Fruit fly (Drosophila melanogaster) whole organism, embryonic: ENCODE measurements around the gene CG9150.

Experiments used
- CG2199 ChIP-seq: fragments of 200-800 bp; sonication (Bioruptor generic); IDR thresholded peaks from 3 replicates; pipeline ENCODE4 v1.3.6; 2022; ENCODE audit warnings: missing biosample characterization, missing genetic modification characterization
- CG7556 ChIP-seq: fragments of 200-800 bp; sonication (Bioruptor generic); optimal IDR thresholded peaks from 2 replicates; lab custom pipeline; 2017; ENCODE audit warnings: missing biosample characterization, mild to moderate bottlenecking, missing genetic modification characterization
- Dll ChIP-seq: fragments of 200-800 bp; sonication (Bioruptor generic); IDR thresholded peaks from 4 replicates; pipeline ENCODE4 v1.3.6; 2022; ENCODE audit warnings: missing biosample characterization, missing genetic modification characterization; ENCODE audit not compliant: partially characterized antibody
- Hr78 ChIP-seq, 2 experiments: fragments of 200-800 bp in 1 of 2; fragments of >200 bp in 1 of 2; sonication (Bioruptor generic) in 1 of 2; optimal IDR thresholded peaks; 2 replicates each; lab custom pipeline; 2017 to 2019; ENCODE audit warnings: missing biosample characterization in 2 of 2, missing genetic modification characterization in 2 of 2, mild to moderate bottlenecking in 1 of 2, moderate library complexity in 1 of 2
- Mad ChIP-seq: fragments of 200-800 bp; sonication (Bioruptor generic); optimal IDR thresholded peaks from 2 replicates; lab custom pipeline; 2016; ENCODE audit warnings: missing biosample characterization, missing genetic modification characterization
- Nf-YA ChIP-seq: fragments of 200-800 bp; sonication (Bioruptor generic); IDR thresholded peaks from 2 replicates; pipeline ENCODE4 v1.3.6; 2022; ENCODE audit warnings: missing biosample characterization, missing genetic modification characterization
- exex ChIP-seq: fragments of 200-800 bp; sonication (Bioruptor generic); optimal IDR thresholded peaks from 4 replicates; lab custom pipeline; 2018; ENCODE audit warnings: missing biosample characterization, mild to moderate bottlenecking, missing genetic modification characterization, moderate library complexity
- peb ChIP-seq: fragments of 200-800 bp; sonication (Bioruptor generic); IDR thresholded peaks from 2 replicates; pipeline ENCODE4 v1.3.6; 2022; ENCODE audit warnings: missing biosample characterization, missing genetic modification characterization

- TF ChIP-seq exex (tag; lab: Kevin White, UChicago) (no peak), Mad (GFP tag; lab: Kevin White, UChicago) (no peak), peb (GFP tag; lab: Robert Waterston, UW) (no peak), Nf-YA (GFP tag; lab: Robert Waterston, UW) (peak; percentile 59; the same call in 1 of the 2 replicates), Dll (GFP tag; lab: Robert Waterston, UW) (no peak), CG7556 (peak; percentile 34), Hr78 (GFP tag; optimal IDR thresholded peaks at IDR 0.05; lab: Kevin White, UChicago) (no peak), CG2199 (no peak)
Measured at dm6 chr2L:6019352-6020131, 48.9 kb downstream of the CG9150 start, which contains the start of gene H2.0.
